Fruit fly (Drosophila melanogaster): ENCODE measurements around the gene mts.

mts gene

dm6 chr2L:7860739-7861138 is 33.3 kb downstream of the mts start, which contains the start of gene TwdlE:
Gene TwdlE (minus strand): TSS chr2L:7860839.
- TF ChIP-seq usp (GFP tag; optimal IDR thresholded peaks at IDR 0.05) (no peak), CG8478 (optimal IDR thresholded peaks at IDR 0.05) (no peak), psq (optimal IDR thresholded peaks at IDR 0.05) (no peak), Dll (optimal IDR thresholded peaks at IDR 0.05) (no peak), EcR (GFP tag; optimal IDR thresholded peaks at IDR 0.05) (no peak), pan (optimal IDR thresholded peaks at IDR 0.05) (no peak)

- TF ChIP-seq CG8478 (optimal IDR thresholded peaks at IDR 0.05), result no peak
- TF ChIP-seq EcR (GFP tag; optimal IDR thresholded peaks at IDR 0.05), result no peak
- no peak for TF ChIP-seq psq (optimal IDR thresholded peaks at IDR 0.05)
These were observed 34.3 kb downstream of the mts start for dm6 chr2L:7861733-7862132.

- TF ChIP-seq psq (optimal IDR thresholded peaks at IDR 0.05) (no peak), usp (GFP tag; optimal IDR thresholded peaks at IDR 0.05) (no peak), EcR (GFP tag; optimal IDR thresholded peaks at IDR 0.05) (no peak), pan (optimal IDR thresholded peaks at IDR 0.05) (no peak), CG8478 (optimal IDR thresholded peaks at IDR 0.05) (no peak), Dll (optimal IDR thresholded peaks at IDR 0.05) (no peak)
These were observed 41.2 kb downstream of the mts start for dm6 chr2L:7868608-7869007.

DNA sequence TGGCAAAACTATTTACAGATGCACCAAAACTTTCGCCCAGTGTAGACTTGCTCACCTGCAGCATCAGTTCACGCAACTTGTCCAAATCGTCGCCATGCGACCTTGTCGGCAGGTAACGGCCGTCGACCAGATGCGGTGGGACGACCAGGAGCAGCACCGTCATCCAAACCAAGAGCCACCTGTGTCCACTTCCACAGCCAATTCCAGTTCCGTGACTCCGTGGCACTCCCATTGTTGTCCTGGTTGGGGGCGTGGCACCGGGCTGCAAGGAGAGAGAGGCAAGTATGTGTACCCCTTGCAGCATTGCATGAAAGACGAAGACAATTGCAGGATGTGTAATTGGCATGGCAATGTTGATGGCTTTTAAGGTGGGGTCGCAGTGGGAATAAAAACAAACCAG is 42.8 kb downstream of the mts start:
- TF ChIP-seq usp (GFP tag; optimal IDR thresholded peaks at IDR 0.05), result no peak
- peak; percentile 40 for TF ChIP-seq Dll (optimal IDR thresholded peaks at IDR 0.05)

DNA sequence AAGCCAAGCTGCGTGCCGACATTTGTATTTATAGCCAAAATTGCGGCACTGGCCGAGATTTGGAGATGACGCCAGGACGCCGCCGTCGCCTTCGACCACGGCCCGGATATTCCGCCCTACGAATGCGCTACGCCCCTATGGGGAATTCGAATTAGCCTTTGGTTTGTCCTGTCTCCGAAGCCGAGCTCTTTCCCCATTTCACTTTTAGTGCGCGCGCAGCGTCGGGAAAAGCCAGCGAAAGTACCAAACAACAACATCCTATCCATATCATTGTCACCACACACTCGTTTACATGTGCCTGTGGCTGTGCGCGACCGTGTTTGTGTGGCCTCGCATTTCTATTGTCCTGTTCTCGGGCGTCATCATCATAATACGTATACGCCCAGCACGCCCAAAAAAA is 43.9 kb downstream of the mts start, which contains the start of gene Proc:
Gene Proc (minus strand): TSS at position 101 of the 400 bp plus-strand sequence.
- TF ChIP-seq CG8478 (optimal IDR thresholded peaks at IDR 0.05) (no peak), pan (optimal IDR thresholded peaks at IDR 0.05) (no peak), Dll (optimal IDR thresholded peaks at IDR 0.05) (no peak), EcR (GFP tag; optimal IDR thresholded peaks at IDR 0.05) (no peak), psq (optimal IDR thresholded peaks at IDR 0.05) (no peak), usp (GFP tag; optimal IDR thresholded peaks at IDR 0.05) (no peak)

- TF ChIP-seq psq (optimal IDR thresholded peaks at IDR 0.05) (no peak), pan (optimal IDR thresholded peaks at IDR 0.05) (no peak), usp (GFP tag; optimal IDR thresholded peaks at IDR 0.05) (no peak), CG8478 (optimal IDR thresholded peaks at IDR 0.05) (no peak), EcR (GFP tag; optimal IDR thresholded peaks at IDR 0.05) (no peak), Dll (optimal IDR thresholded peaks at IDR 0.05) (no peak)
These were observed 44.5 kb downstream of the mts start for dm6 chr2L:7871821-7872524.

DNA sequence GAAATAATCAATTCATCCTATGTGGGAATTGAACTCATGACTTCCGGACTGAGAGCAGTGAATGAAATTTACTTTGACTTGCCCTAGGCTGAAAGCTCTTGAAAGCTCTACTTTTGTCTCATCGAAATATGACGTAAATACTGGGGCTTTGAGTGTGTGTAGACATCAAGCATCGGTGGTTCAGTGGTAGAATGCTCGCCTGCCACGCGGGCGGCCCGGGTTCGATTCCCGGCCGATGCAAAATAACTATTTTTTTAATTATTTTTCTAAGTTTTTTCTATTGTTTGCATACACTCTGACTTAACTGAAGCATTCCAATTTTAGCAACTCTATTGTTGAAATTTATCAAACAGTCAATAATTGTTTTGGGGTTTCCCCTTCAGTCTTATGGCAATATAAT is 45.2 kb downstream of the mts start:
- no peak for TF ChIP-seq Dll (optimal IDR thresholded peaks at IDR 0.05)
- no peak for TF ChIP-seq CG8478 (optimal IDR thresholded peaks at IDR 0.05)
- no peak for TF ChIP-seq psq (optimal IDR thresholded peaks at IDR 0.05)
- no peak for TF ChIP-seq EcR (GFP tag; optimal IDR thresholded peaks at IDR 0.05)
- no peak for TF ChIP-seq pan (optimal IDR thresholded peaks at IDR 0.05)

dm6 chr2L:7875676-7876075 is 48.2 kb downstream of the mts start:
- TF ChIP-seq CG8478 (optimal IDR thresholded peaks at IDR 0.05) (no peak), psq (optimal IDR thresholded peaks at IDR 0.05) (no peak), Dll (optimal IDR thresholded peaks at IDR 0.05) (no peak), pan (optimal IDR thresholded peaks at IDR 0.05) (no peak), usp (GFP tag; optimal IDR thresholded peaks at IDR 0.05) (no peak)

dm6 chr2L:7876520-7877232 is 49.2 kb downstream of the mts start:
- TF ChIP-seq usp (GFP tag; optimal IDR thresholded peaks at IDR 0.05) (no peak), CG8478 (optimal IDR thresholded peaks at IDR 0.05) (no peak), EcR (GFP tag; optimal IDR thresholded peaks at IDR 0.05) (no peak)

dm6 chr2L:7878372-7878771 is 50.9 kb downstream of the mts start:
- TF ChIP-seq CG8478 (optimal IDR thresholded peaks at IDR 0.05) (no peak), pan (optimal IDR thresholded peaks at IDR 0.05) (no peak), EcR (GFP tag; optimal IDR thresholded peaks at IDR 0.05) (no peak), Dll (optimal IDR thresholded peaks at IDR 0.05) (no peak), usp (GFP tag; optimal IDR thresholded peaks at IDR 0.05) (no peak), psq (optimal IDR thresholded peaks at IDR 0.05) (no peak)

DNA sequence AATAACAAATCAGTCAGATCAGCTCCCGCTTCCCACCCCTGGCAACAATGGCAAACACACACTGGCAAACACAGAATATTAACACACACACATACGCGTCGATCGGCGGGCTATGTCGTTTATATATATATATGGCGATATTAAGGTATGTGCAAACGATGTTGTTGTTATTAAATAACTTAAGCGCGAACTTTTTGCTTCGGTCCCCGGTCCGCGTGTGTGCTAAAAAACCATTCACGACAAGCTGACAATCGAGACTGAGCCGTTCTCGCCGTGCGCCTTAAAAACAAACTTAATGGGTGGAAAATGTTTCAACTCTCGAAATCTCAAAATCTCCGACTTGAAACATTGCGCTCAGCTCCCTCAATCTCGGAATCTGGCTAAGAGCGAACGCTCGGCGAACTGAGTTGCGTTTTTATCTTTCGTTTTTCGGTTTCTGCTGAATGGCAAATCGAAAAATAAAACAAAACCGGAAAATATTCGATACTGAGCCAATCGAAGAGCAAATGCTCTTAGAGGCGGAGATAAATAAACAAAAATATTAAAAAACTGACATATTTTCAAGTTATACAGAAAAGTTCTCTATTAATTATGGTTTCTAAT is 51.9 kb downstream of the mts start, which contains the start of gene spz3:
Gene spz3 (minus strand): TSS at position 261 of the 603 bp plus-strand sequence.
- TF ChIP-seq usp (GFP tag; optimal IDR thresholded peaks at IDR 0.05) (no peak), Dll (optimal IDR thresholded peaks at IDR 0.05) (no peak), CG8478 (optimal IDR thresholded peaks at IDR 0.05) (no peak), pan (optimal IDR thresholded peaks at IDR 0.05) (no peak), psq (optimal IDR thresholded peaks at IDR 0.05) (no peak), EcR (GFP tag; optimal IDR thresholded peaks at IDR 0.05) (no peak)

- TF ChIP-seq psq (optimal IDR thresholded peaks at IDR 0.05), result no peak
- no peak for TF ChIP-seq Dll (optimal IDR thresholded peaks at IDR 0.05)
- no peak for TF ChIP-seq usp (GFP tag; optimal IDR thresholded peaks at IDR 0.05)
- no peak for TF ChIP-seq CG8478 (optimal IDR thresholded peaks at IDR 0.05)
- no peak for TF ChIP-seq EcR (GFP tag; optimal IDR thresholded peaks at IDR 0.05)
- TF ChIP-seq pan (optimal IDR thresholded peaks at IDR 0.05), result no peak
These were observed 53.0 kb downstream of the mts start for dm6 chr2L:7880458-7880857.
